Worm (Caenorhabditis elegans) whole organism, L2 larva: Measurements from ENCODE around the gene twk-28.

Experiments used
- ceh-82 ChIP-seq: fragments of 150-350 bp; optimal IDR thresholded peaks from 2 replicates; lab custom pipeline; 2014; ENCODE audit warnings: missing biosample characterization, missing genetic modification characterization
- lin-13 ChIP-seq: fragments of 150-350 bp; optimal IDR thresholded peaks from 2 replicates; lab custom pipeline; 2014; ENCODE audit warnings: missing biosample characterization, missing genetic modification reagents, missing genetic modification characterization
- mab-5 ChIP-seq: fragments of 150-350 bp; optimal IDR thresholded peaks from 2 replicates; lab custom pipeline; 2014; ENCODE audit warnings: missing biosample characterization, missing genetic modification characterization
- nhr-11 ChIP-seq: fragments of 150-350 bp; optimal IDR thresholded peaks from 2 replicates; lab custom pipeline; 2014; ENCODE audit warnings: missing biosample characterization, missing genetic modification characterization
- nhr-6 ChIP-seq: fragments of 150-350 bp; optimal IDR thresholded peaks from 2 replicates; lab custom pipeline; 2014; ENCODE audit warnings: missing biosample characterization, missing genetic modification characterization
- sem-4 ChIP-seq: fragments of 150-350 bp; optimal IDR thresholded peaks from 2 replicates; lab custom pipeline; 2014; ENCODE audit warnings: missing biosample characterization, missing genetic modification reagents, missing genetic modification characterization
- skn-1 ChIP-seq: sonication (generic microtip); optimal IDR thresholded peaks from 2 replicates; lab custom pipeline; 2017; ENCODE audit warnings: missing biosample characterization, missing genetic modification characterization

DNA sequence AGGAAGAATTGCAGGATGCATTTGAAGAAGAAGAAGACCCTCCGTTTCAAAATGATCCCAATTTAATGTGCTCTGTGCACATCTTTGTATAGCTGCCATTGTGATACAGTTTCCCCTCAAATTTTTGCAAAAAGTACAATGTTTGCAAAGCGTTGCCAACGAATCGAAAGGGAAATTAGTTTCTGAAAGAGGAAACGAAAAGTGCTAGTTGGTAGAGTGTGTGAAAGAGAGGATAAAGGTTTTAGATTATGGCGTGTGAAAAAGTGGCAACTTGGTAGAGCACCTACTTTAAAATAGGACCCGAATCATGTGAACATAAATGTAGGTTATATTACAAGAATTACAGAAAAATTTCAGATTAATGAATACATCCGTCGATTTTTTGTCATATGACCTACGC is 32.5 kb upstream of the twk-28 start, which contains the start of gene C52B9.8:
- no peak for TF ChIP-seq ceh-82 (tag; lab: Kevin White, UChicago)
- no peak for TF ChIP-seq mab-5 (tag; lab: Kevin White, UChicago)
- no peak for TF ChIP-seq nhr-6 (tag; lab: Kevin White, UChicago)
- no peak for TF ChIP-seq lin-13 (GFP tag; lab: Kevin White, UChicago)
- TF ChIP-seq nhr-11 (tag; lab: Kevin White, UChicago) = no peak
- no peak for TF ChIP-seq skn-1 (tag; lab: Kevin White, UChicago)
- no peak for TF ChIP-seq sem-4 (tag; lab: Kevin White, UChicago)
